Worm (Caenorhabditis elegans) whole organism, midembryonic: ENCODE results near the gene ZK1240.2.
"Not testable (repeated sequence)": the region's sequence is repeated elsewhere in the genome, so short reads cannot be mapped to it uniquely, and the experiment has no call there.

Experiments used
- T22C8.4 ChIP-seq: fragments of 200-800 bp; sonication (Bioruptor generic); IDR thresholded peaks from 2 replicates; pipeline ENCODE4 v1.3.6; 2022; ENCODE audit warnings: missing genetic modification characterization, missing compliant biosample characterization
- cog-1 ChIP-seq: sonication (generic microtip); optimal IDR thresholded peaks from 2 replicates; lab custom pipeline; 2016; ENCODE audit warnings: missing genetic modification characterization, missing compliant biosample characterization
- flt-1 ChIP-seq: fragments of 200-800 bp; sonication (Bioruptor generic); IDR thresholded peaks from 2 replicates; pipeline ENCODE4 v1.3.6; 2022; ENCODE audit warnings: missing genetic modification characterization, missing compliant biosample characterization
- klf-2 ChIP-seq: fragments of 200-800 bp; sonication (Bioruptor generic); conservative IDR thresholded peaks from 2 replicates; pipeline ENCODE4 v1.3.6; 2022; ENCODE audit warnings: missing genetic modification reagents, missing genetic modification characterization, missing compliant biosample characterization
- med-1 ChIP-seq: sonication (generic microtip); optimal IDR thresholded peaks from 2 replicates; lab custom pipeline; 2017; ENCODE audit warnings: missing genetic modification characterization, mild to moderate bottlenecking, missing compliant biosample characterization, antibody characterized with exemption, missing genetic modification reagents; ENCODE audit not compliant: insufficient read depth
- ref-1 ChIP-seq: fragments of 200-800 bp; sonication (Bioruptor generic); conservative IDR thresholded peaks from 2 replicates; pipeline ENCODE4 v1.3.6; 2022; ENCODE audit warnings: missing genetic modification reagents, missing genetic modification characterization, missing compliant biosample characterization
- tab-1 ChIP-seq: fragments of 200-800 bp; sonication (Bioruptor generic); IDR thresholded peaks from 2 replicates; pipeline ENCODE4 v1.3.6; 2022; ENCODE audit warnings: missing genetic modification characterization, missing compliant biosample characterization
- ztf-23 ChIP-seq: fragments of 200-800 bp; sonication (Bioruptor generic); IDR thresholded peaks from 2 replicates; pipeline ENCODE4 v1.3.6; 2022; ENCODE audit warnings: missing genetic modification reagents, missing genetic modification characterization, missing compliant biosample characterization
- ztf-29 ChIP-seq: fragments of 200-800 bp; sonication (Bioruptor generic); IDR thresholded peaks from 2 replicates; pipeline ENCODE4 v1.3.6; 2022; ENCODE audit warnings: missing genetic modification reagents, missing genetic modification characterization, missing compliant biosample characterization

The ZK1240.2 gene

ce11 chrII:2322857-2323518 lies at the start of gene ZK1240.2, which contains the start of gene ZK1240.6:
Gene ZK1240.2 (plus strand): TSS chrII:2323376.
Gene ZK1240.6 (minus strand): TSS chrII:2322907.
- no peak for TF ChIP-seq cog-1 (tag; lab: Kevin White, UChicago)
- TF ChIP-seq klf-2 (GFP tag; lab: Robert Waterston, UW), result no peak
- TF ChIP-seq ztf-23, result no peak
- no peak for TF ChIP-seq ref-1 (GFP tag; lab: Robert Waterston, UW)
- TF ChIP-seq flt-1 (GFP tag; lab: Robert Waterston, UW), result no peak
- no peak for TF ChIP-seq ztf-29 (GFP tag; lab: Robert Waterston, UW)
- no peak for TF ChIP-seq tab-1 (GFP tag; lab: Robert Waterston, UW)
- TF ChIP-seq T22C8.4 (GFP tag; lab: Robert Waterston, UW), result no peak
- TF ChIP-seq med-1 (GFP tag; lab: Kevin White, UChicago), result no peak

ce11 chrII:2273750-2274149 lies 49.4 kb upstream of the ZK1240.2 start:
- TF ChIP-seq cog-1 (tag; lab: Kevin White, UChicago) (no peak), tab-1 (GFP tag; lab: Robert Waterston, UW) (no peak), ref-1 (GFP tag; lab: Robert Waterston, UW) (no peak), klf-2 (GFP tag; lab: Robert Waterston, UW) (no peak), T22C8.4 (GFP tag; lab: Robert Waterston, UW) (no peak), med-1 (GFP tag; lab: Kevin White, UChicago) (no peak), flt-1 (GFP tag; lab: Robert Waterston, UW) (no peak), ztf-23 (no peak), ztf-29 (GFP tag; lab: Robert Waterston, UW) (no peak)

ce11 chrII:2277418-2277817 lies 45.8 kb upstream of the ZK1240.2 start, which contains the start of gene K09F6.15:
Gene K09F6.15 (minus strand): TSS chrII:2277518.
- no peak for TF ChIP-seq tab-1 (GFP tag; lab: Robert Waterston, UW)

- TF ChIP-seq cog-1 (tag; lab: Kevin White, UChicago) (no peak), ref-1 (GFP tag; lab: Robert Waterston, UW) (no peak), tab-1 (GFP tag; lab: Robert Waterston, UW) (no peak), ztf-29 (GFP tag; lab: Robert Waterston, UW) (no peak), ztf-23 (no peak), T22C8.4 (GFP tag; lab: Robert Waterston, UW) (no peak), klf-2 (GFP tag; lab: Robert Waterston, UW) (no peak), med-1 (GFP tag; lab: Kevin White, UChicago) (no peak), flt-1 (GFP tag; lab: Robert Waterston, UW) (no peak)
Measured at ce11 chrII:2279263-2279662, 43.9 kb upstream of the ZK1240.2 start, which contains the start of gene K09F6.6. Gene K09F6.6 (minus strand): TSS chrII:2279305.

- TF ChIP-seq ztf-29 (GFP tag; lab: Robert Waterston, UW) (no peak), flt-1 (GFP tag; lab: Robert Waterston, UW) (no peak), cog-1 (tag; lab: Kevin White, UChicago) (no peak), ref-1 (GFP tag; lab: Robert Waterston, UW) (no peak), ztf-23 (no peak), klf-2 (GFP tag; lab: Robert Waterston, UW) (no peak), tab-1 (GFP tag; lab: Robert Waterston, UW) (no peak), med-1 (GFP tag; lab: Kevin White, UChicago) (no peak), T22C8.4 (GFP tag; lab: Robert Waterston, UW) (no peak)
Measured at ce11 chrII:2279839-2280238, 43.3 kb upstream of the ZK1240.2 start, which contains the start of gene K09F6.11. Gene K09F6.11 (plus strand): TSS chrII:2280139.

ce11 chrII:2282599-2282998 lies 40.6 kb upstream of the ZK1240.2 start, which contains the start of gene K09F6.9:
Gene K09F6.9 (minus strand): TSS chrII:2282699.
- TF ChIP-seq klf-2, ref-1, tab-1 (GFP tag; lab: Robert Waterston, UW): not testable (repeated sequence)

ce11 chrII:2284703-2285102 lies 38.5 kb upstream of the ZK1240.2 start:
- TF ChIP-seq ref-1 (GFP tag; lab: Robert Waterston, UW) (no peak), klf-2 (GFP tag; lab: Robert Waterston, UW) (no peak), tab-1 (GFP tag; lab: Robert Waterston, UW) (no peak), ztf-29 (GFP tag; lab: Robert Waterston, UW) (no peak), ztf-23 (no peak), flt-1 (GFP tag; lab: Robert Waterston, UW) (no peak)

ce11 chrII:2288798-2289197 lies 34.4 kb upstream of the ZK1240.2 start, which contains the start of the genes K09F6.10 and K09F6.13:
Gene K09F6.10 (minus strand): TSS chrII:2288883.
Gene K09F6.13 (plus strand): TSS chrII:2289114.
- TF ChIP-seq cog-1 (tag; lab: Kevin White, UChicago) (no peak), ztf-23 (no peak), klf-2 (GFP tag; lab: Robert Waterston, UW) (no peak), ref-1 (GFP tag; lab: Robert Waterston, UW) (no peak), T22C8.4 (GFP tag; lab: Robert Waterston, UW) (no peak), flt-1 (GFP tag; lab: Robert Waterston, UW) (no peak), tab-1 (GFP tag; lab: Robert Waterston, UW) (no peak), med-1 (GFP tag; lab: Kevin White, UChicago) (no peak), ztf-29 (GFP tag; lab: Robert Waterston, UW) (no peak)

ce11 chrII:2289441-2289840 lies 33.7 kb upstream of the ZK1240.2 start:
- no peak for TF ChIP-seq cog-1 (tag; lab: Kevin White, UChicago)
- no peak for TF ChIP-seq tab-1 (GFP tag; lab: Robert Waterston, UW)
- no peak for TF ChIP-seq ztf-23
- no peak for TF ChIP-seq ref-1 (GFP tag; lab: Robert Waterston, UW)
- no peak for TF ChIP-seq klf-2 (GFP tag; lab: Robert Waterston, UW)
